In the genomic region with DNA sequence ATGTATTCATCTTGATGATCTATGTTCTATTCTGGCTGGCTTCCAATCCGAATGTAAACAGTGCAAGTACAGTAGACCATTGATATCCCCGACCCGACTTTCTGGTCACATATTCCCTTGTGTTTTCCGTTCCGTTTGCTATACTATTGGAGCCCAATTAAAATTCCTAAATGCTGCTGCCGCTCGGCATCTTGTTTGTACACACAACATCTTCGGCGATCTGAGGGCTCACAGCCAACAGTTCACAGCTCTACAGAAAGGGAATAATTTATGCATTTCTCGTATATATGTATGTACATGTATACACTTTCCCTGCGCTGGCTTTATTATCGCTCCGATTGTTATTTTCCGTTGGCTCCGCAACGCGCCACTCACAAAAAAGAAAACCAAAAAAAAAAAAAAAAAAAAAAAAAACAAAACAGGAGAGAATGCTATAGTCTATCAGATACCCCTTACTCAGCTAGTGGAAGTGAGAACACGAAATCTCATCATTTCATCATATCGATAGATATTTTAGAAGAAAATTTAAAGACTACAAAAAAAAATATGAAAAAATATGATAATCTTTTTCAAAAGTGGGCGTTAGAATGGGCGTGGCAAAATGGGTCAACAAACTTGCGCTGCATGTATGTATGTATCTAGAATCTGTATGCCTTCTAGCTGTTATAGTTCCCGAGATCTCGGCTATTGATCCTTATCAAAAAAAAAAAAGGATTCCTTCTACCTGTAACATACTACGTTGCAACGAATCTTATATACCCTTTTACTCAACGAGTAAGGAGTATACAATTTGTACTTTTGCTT, we compare ENCODE assay signal across 2 fruit fly cellular contexts.
TF ChIP-seq lines count a peak whose summit lies in the region.

No protein-coding gene starts in this region.

TF ChIP-seq in whole organism, embryonic, 481 proteins besides CTCF, POLR2A, EP300 and RAD21 (continued from another document and continues in another):
- TF ChIP-seq NC2α (GFP tag; optimal IDR thresholded peaks at IDR 0.05; lab: Kevin White, UChicago): no peak
- peak; percentile 54; the same call in 1 of the 2 replicates for TF ChIP-seq Scr (GFP tag; IDR thresholded peaks at IDR 0.05; lab: Robert Waterston, UW; ENCODE audit: partially characterized antibody)
- TF ChIP-seq sisA (GFP tag; IDR thresholded peaks at IDR 0.05; lab: Robert Waterston, UW): peak; percentile 43; the same call in 1 of the 2 replicates
- TF ChIP-seq trem (tag; optimal IDR thresholded peaks at IDR 0.05; lab: Kevin White, UChicago): peak; percentile 8
- TF ChIP-seq scrt (GFP tag; optimal IDR thresholded peaks at IDR 0.05; lab: Kevin White, UChicago): no peak
- no peak for TF ChIP-seq CG4360 (GFP tag; IDR thresholded peaks at IDR 0.05; lab: Robert Waterston, UW)
- TF ChIP-seq Gug (GFP tag; IDR thresholded peaks at IDR 0.05; lab: Robert Waterston, UW): 0 out of 4 replicates have a peak, but pooled peaks have one; percentile 15
- TF ChIP-seq ERR (GFP tag; optimal IDR thresholded peaks at IDR 0.05; lab: Kevin White, UChicago): no peak
- TF ChIP-seq nom (GFP tag; optimal IDR thresholded peaks at IDR 0.05; lab: Kevin White, UChicago): peak; percentile 19
- TF ChIP-seq dmrt11E (tag; optimal IDR thresholded peaks at IDR 0.05; lab: Kevin White, UChicago): peak; percentile 72
- TF ChIP-seq pan (optimal IDR thresholded peaks at IDR 0.05; lab: Kevin White, UChicago): peak in 1 of 2 experiments; percentile 16
- peak in 1 of 2 experiments; percentile 23 for TF ChIP-seq pan (GFP tag; optimal IDR thresholded peaks at IDR 0.05 in 1 of 2, IDR thresholded peaks at IDR 0.05 in 1 of 2)
- peak; percentile 6; the same call in 1 of the 2 replicates for TF ChIP-seq Drgx (GFP tag; IDR thresholded peaks at IDR 0.05; lab: Robert Waterston, UW)
- peak; percentile 55 for TF ChIP-seq CG10979 (tag; optimal IDR thresholded peaks at IDR 0.05; lab: Kevin White, UChicago)
- no peak for TF ChIP-seq Aef1 (GFP tag; IDR thresholded peaks at IDR 0.05; lab: Robert Waterston, UW)
- peak; percentile 75 for TF ChIP-seq grau (tag; optimal IDR thresholded peaks at IDR 0.05; lab: Kevin White, UChicago)
- TF ChIP-seq CG9817 (tag; optimal IDR thresholded peaks at IDR 0.05; lab: Kevin White, UChicago): no peak
- no peak for TF ChIP-seq ken (GFP tag; IDR thresholded peaks at IDR 0.05; lab: Robert Waterston, UW)
- peak; percentile 72; the same call in 1 of the 2 replicates for TF ChIP-seq CG32772 (GFP tag; IDR thresholded peaks at IDR 0.05; lab: Robert Waterston, UW)
- peak; percentile 37 to 65 for TF ChIP-seq bsh (GFP tag; optimal IDR thresholded peaks at IDR 0.05; lab: Kevin White, UChicago)
- peak; percentile 66 for TF ChIP-seq Xrp1 (GFP tag; IDR thresholded peaks at IDR 0.05; lab: Robert Waterston, UW)
- TF ChIP-seq seq (GFP tag; IDR thresholded peaks at IDR 0.05; lab: Robert Waterston, UW): no peak
- peak; percentile 34; the same call in 1 of the 2 replicates for TF ChIP-seq vvl (GFP tag; IDR thresholded peaks at IDR 0.05; lab: Robert Waterston, UW)
- peak; percentile 7 for TF ChIP-seq pum (GFP tag; optimal IDR thresholded peaks at IDR 0.05; lab: Kevin White, UChicago)
- TF ChIP-seq CG3163 (GFP tag; optimal IDR thresholded peaks at IDR 0.05; lab: Kevin White, UChicago): no peak
- TF ChIP-seq en (GFP tag; optimal IDR thresholded peaks at IDR 0.05; lab: Kevin White, UChicago): no peak
- no peak for TF ChIP-seq CG7745 (tag; optimal IDR thresholded peaks at IDR 0.05; lab: Kevin White, UChicago)
- TF ChIP-seq Bteb2 (GFP tag; optimal IDR thresholded peaks at IDR 0.05; lab: Kevin White, UChicago): no peak
- TF ChIP-seq CG11504 (tag; optimal IDR thresholded peaks at IDR 0.05; lab: Kevin White, UChicago): peak; percentile 21
- no peak for TF ChIP-seq Deaf1 (tag; optimal IDR thresholded peaks at IDR 0.05; lab: Kevin White, UChicago)
- peak; percentile 95 for TF ChIP-seq sens (GFP tag; lab: Kevin White, UChicago)
- TF ChIP-seq Hr3 (GFP tag; optimal IDR thresholded peaks at IDR 0.05; lab: Kevin White, UChicago): peak; percentile 55
- TF ChIP-seq Atf3 (GFP tag; optimal IDR thresholded peaks at IDR 0.05; lab: Kevin White, UChicago): peak; percentile 6
- peak; percentile 59; the same call in 2 of the 3 replicates for TF ChIP-seq CG6791 (GFP tag; IDR thresholded peaks at IDR 0.05; lab: Robert Waterston, UW; ENCODE audit: partially characterized antibody)
- TF ChIP-seq ato (GFP tag; IDR thresholded peaks at IDR 0.05; lab: Robert Waterston, UW; ENCODE audit: partially characterized antibody): 0 out of 2 replicates have a peak, but pooled peaks have one; percentile 18
- no peak for TF ChIP-seq CG33213 (GFP tag; optimal IDR thresholded peaks at IDR 0.05; lab: Kevin White, UChicago)
- TF ChIP-seq CG13775 (GFP tag; optimal IDR thresholded peaks at IDR 0.05; lab: Kevin White, UChicago): peak; percentile 16
- peak; percentile 92; the same call in 2 of the 3 replicates for TF ChIP-seq CG2199 (GFP tag; IDR thresholded peaks at IDR 0.05; lab: Robert Waterston, UW)
- peak; percentile 46 for TF ChIP-seq phol (tag; optimal IDR thresholded peaks at IDR 0.05; lab: Kevin White, UChicago)
- no peak for TF ChIP-seq ash1 (GFP tag; optimal IDR thresholded peaks at IDR 0.05; lab: Kevin White, UChicago)
- peak; percentile 61 for TF ChIP-seq nerfin-2 (GFP tag; IDR thresholded peaks at IDR 0.05; lab: Robert Waterston, UW; ENCODE audit: partially characterized antibody)
- peak; percentile 32 for TF ChIP-seq CoRest (tag; optimal IDR thresholded peaks at IDR 0.05; lab: Kevin White, UChicago)
- TF ChIP-seq Nf-YB (GFP tag; optimal IDR thresholded peaks at IDR 0.05; lab: Kevin White, UChicago): no peak
- TF ChIP-seq lola (GFP tag; optimal IDR thresholded peaks at IDR 0.05; lab: Kevin White, UChicago): peak in 1 of 3 experiments; percentile 55
- no peak for TF ChIP-seq vfl (GFP tag; optimal IDR thresholded peaks at IDR 0.05; lab: Kevin White, UChicago)
- peak; percentile 27 for TF ChIP-seq Mes4 (GFP tag; optimal IDR thresholded peaks at IDR 0.05; lab: Kevin White, UChicago)
- no peak for TF ChIP-seq CG2129 (GFP tag; IDR thresholded peaks at IDR 0.05; lab: Robert Waterston, UW; ENCODE audit: partially characterized antibody)
- TF ChIP-seq CG9437 (GFP tag; optimal IDR thresholded peaks at IDR 0.05; lab: Kevin White, UChicago): peak; percentile 32
- TF ChIP-seq dysf (GFP tag; IDR thresholded peaks at IDR 0.05; lab: Robert Waterston, UW): no peak
- TF ChIP-seq Ets97D (GFP tag; optimal IDR thresholded peaks at IDR 0.05; lab: Kevin White, UChicago): no peak
- peak; percentile 29 for TF ChIP-seq Sox102F (GFP tag; optimal IDR thresholded peaks at IDR 0.05; lab: Kevin White, UChicago)
- peak; percentile 58 for TF ChIP-seq gem (tag; optimal IDR thresholded peaks at IDR 0.05; lab: Kevin White, UChicago)
- TF ChIP-seq row (GFP tag; IDR thresholded peaks at IDR 0.05; lab: Robert Waterston, UW): peak; percentile 43
- no peak for TF ChIP-seq ab (GFP tag; optimal IDR thresholded peaks at IDR 0.05; lab: Kevin White, UChicago)
- TF ChIP-seq D19A (tag; optimal IDR thresholded peaks at IDR 0.05; lab: Kevin White, UChicago): peak; percentile 40
- TF ChIP-seq CG1602 (GFP tag; optimal IDR thresholded peaks at IDR 0.05; lab: Kevin White, UChicago): peak; percentile 29
- no peak for TF ChIP-seq wdn (GFP tag; IDR thresholded peaks at IDR 0.05; lab: Robert Waterston, UW)
- 0 out of 3 replicates have a peak, but pooled peaks have one; percentile 40 for TF ChIP-seq vnd (GFP tag; IDR thresholded peaks at IDR 0.05; lab: Robert Waterston, UW; ENCODE audit: partially characterized antibody)

TF ChIP-seq in whole organism, prepupa, 60 proteins besides CTCF, POLR2A, EP300 and RAD21 (continued from another document):
- TF ChIP-seq Blimp-1 (GFP tag; optimal IDR thresholded peaks at IDR 0.05; lab: Kevin White, UChicago): no peak
- TF ChIP-seq CG15336 (GFP tag; IDR thresholded peaks at IDR 0.05; lab: Robert Waterston, UW): peak; percentile 36; the same call in 1 of the 2 replicates
- no peak for TF ChIP-seq CG11294 (GFP tag; IDR thresholded peaks at IDR 0.05; lab: Robert Waterston, UW)
- TF ChIP-seq Hr4 (GFP tag; optimal IDR thresholded peaks at IDR 0.05; lab: Kevin White, UChicago): peak; percentile 59
- peak; percentile 74 for TF ChIP-seq CG32006 (GFP tag; optimal IDR thresholded peaks at IDR 0.05; lab: Kevin White, UChicago)
- TF ChIP-seq spab (GFP tag; optimal IDR thresholded peaks at IDR 0.05; lab: Kevin White, UChicago): peak; percentile 50
- peak; percentile 36 for TF ChIP-seq CG8319 (GFP tag; optimal IDR thresholded peaks at IDR 0.05; lab: Kevin White, UChicago)
- TF ChIP-seq Ets96B (tag; optimal IDR thresholded peaks at IDR 0.05; lab: Kevin White, UChicago): peak; percentile 18
- peak; percentile 27 for TF ChIP-seq dsx (GFP tag; optimal IDR thresholded peaks at IDR 0.05; lab: Kevin White, UChicago; ENCODE audit: poor library complexity, severe bottlenecking)
- TF ChIP-seq Sox102F (GFP tag; optimal IDR thresholded peaks at IDR 0.05; lab: Kevin White, UChicago): peak; percentile 35
- TF ChIP-seq cyc (GFP tag; optimal IDR thresholded peaks at IDR 0.05; lab: Kevin White, UChicago): peak; percentile 29
- peak; percentile 51 to 65 for TF ChIP-seq ss (GFP tag; optimal IDR thresholded peaks at IDR 0.05; lab: Kevin White, UChicago)
- peak; percentile 62 for TF ChIP-seq acj6 (GFP tag; optimal IDR thresholded peaks at IDR 0.05; lab: Kevin White, UChicago)
- peak; percentile 66 for TF ChIP-seq CG8632 (GFP tag; optimal IDR thresholded peaks at IDR 0.05; lab: Kevin White, UChicago)
- peak; percentile 81 for TF ChIP-seq Eip75B (GFP tag; optimal IDR thresholded peaks at IDR 0.05; lab: Kevin White, UChicago)
- peak; percentile 59 for TF ChIP-seq CG3919 (GFP tag; optimal IDR thresholded peaks at IDR 0.05; lab: Kevin White, UChicago)
- peak; percentile 46 for TF ChIP-seq CG16779 (tag; optimal IDR thresholded peaks at IDR 0.05; lab: Kevin White, UChicago)
- TF ChIP-seq Gug (GFP tag; IDR thresholded peaks at IDR 0.05; lab: Robert Waterston, UW): peak; percentile 47
- TF ChIP-seq CG31627 (GFP tag; optimal IDR thresholded peaks at IDR 0.05; lab: Kevin White, UChicago): peak; percentile 45
- TF ChIP-seq svp (GFP tag; lab: Kevin White, UChicago): peak; percentile 73
- TF ChIP-seq Sox14 (GFP tag; optimal IDR thresholded peaks at IDR 0.05; lab: Kevin White, UChicago): peak; percentile 62
- TF ChIP-seq eg (GFP tag; IDR thresholded peaks at IDR 0.05; lab: Robert Waterston, UW): peak; percentile 18; the same call in 1 of the 3 replicates
- TF ChIP-seq salr (GFP tag; optimal IDR thresholded peaks at IDR 0.05; lab: Kevin White, UChicago): peak in 1 of 2 experiments; percentile 89
- no peak for TF ChIP-seq Hr38 (GFP tag; optimal IDR thresholded peaks at IDR 0.05; lab: Kevin White, UChicago)
- TF ChIP-seq Met (GFP tag; optimal IDR thresholded peaks at IDR 0.05; lab: Kevin White, UChicago): peak; percentile 67
- TF ChIP-seq Eip93F (GFP tag; optimal IDR thresholded peaks at IDR 0.05; lab: Kevin White, UChicago): no peak
- TF ChIP-seq Sox15 (GFP tag; optimal IDR thresholded peaks at IDR 0.05; lab: Kevin White, UChicago): peak; percentile 52
- TF ChIP-seq lz (GFP tag; optimal IDR thresholded peaks at IDR 0.05; lab: Kevin White, UChicago): peak; percentile 59
- peak; percentile 88 for TF ChIP-seq Eip78C (GFP tag; lab: Kevin White, UChicago)
- no peak for TF ChIP-seq CG1621 (tag; optimal IDR thresholded peaks at IDR 0.05; lab: Kevin White, UChicago)
- peak; percentile 26 for TF ChIP-seq CG4318 (GFP tag; optimal IDR thresholded peaks at IDR 0.05; lab: Kevin White, UChicago)
- peak; percentile 48; the same call in 2 of the 3 replicates for TF ChIP-seq CG6163 (GFP tag; IDR thresholded peaks at IDR 0.05; lab: Robert Waterston, UW)
- peak; percentile 75 for TF ChIP-seq pdm3 (GFP tag; optimal IDR thresholded peaks at IDR 0.05; lab: Kevin White, UChicago)
- no peak for TF ChIP-seq CG6854 (GFP tag; optimal IDR thresholded peaks at IDR 0.05; lab: Kevin White, UChicago)
- TF ChIP-seq Ets21C (GFP tag; optimal IDR thresholded peaks at IDR 0.05; lab: Kevin White, UChicago): no peak
- peak; percentile 52 for TF ChIP-seq CG6808 (GFP tag; optimal IDR thresholded peaks at IDR 0.05; lab: Kevin White, UChicago)
- TF ChIP-seq net (GFP tag; optimal IDR thresholded peaks at IDR 0.05; lab: Kevin White, UChicago): peak; percentile 50
- TF ChIP-seq fkh (GFP tag; optimal IDR thresholded peaks at IDR 0.05; lab: Kevin White, UChicago): no peak
- TF ChIP-seq CG7368 (GFP tag; optimal IDR thresholded peaks at IDR 0.05; lab: Kevin White, UChicago): no peak
- peak; percentile 23 for TF ChIP-seq CG6792 (GFP tag; optimal IDR thresholded peaks at IDR 0.05; lab: Kevin White, UChicago)
- TF ChIP-seq vri (GFP tag; optimal IDR thresholded peaks at IDR 0.05; lab: Kevin White, UChicago): no peak
